Fruit fly (Drosophila melanogaster) whole organism, embryonic: ENCODE measurements around the gene BOD1.

Source experiments
- Atf6 ChIP-seq: fragments of 200-800 bp; sonication (Bioruptor generic); IDR thresholded peaks from 2 replicates; pipeline ENCODE4 v1.3.6; 2022; ENCODE audit warnings: missing biosample characterization, missing genetic modification characterization
- Bteb2 ChIP-seq: fragments of 200-800 bp; sonication (Bioruptor generic); optimal IDR thresholded peaks from 2 replicates; lab custom pipeline; 2016; ENCODE audit warnings: missing biosample characterization, missing genetic modification characterization
- CG10209 ChIP-seq: fragments of 200-800 bp; sonication (Bioruptor generic); optimal IDR thresholded peaks from 3 replicates; lab custom pipeline; 2017; ENCODE audit warnings: missing biosample characterization, mild to moderate bottlenecking, missing genetic modification characterization, missing genetic modification reagents
- CG11085 ChIP-seq: fragments of 200-800 bp; sonication (Bioruptor generic); IDR thresholded peaks from 2 replicates; pipeline ENCODE4 v1.3.6; 2022; ENCODE audit warnings: missing biosample characterization, missing genetic modification characterization
- CG12942 ChIP-seq: fragments of 200-800 bp; sonication (Bioruptor generic); optimal IDR thresholded peaks from 3 replicates; lab custom pipeline; 2016; ENCODE audit warnings: missing biosample characterization, missing genetic modification characterization
- CG13123 ChIP-seq: fragments of 200-800 bp; sonication (Bioruptor generic); optimal IDR thresholded peaks from 2 replicates; lab custom pipeline; 2016; ENCODE audit warnings: missing biosample characterization, missing genetic modification characterization
- CG13424 ChIP-seq: fragments of 200-800 bp; sonication (Bioruptor generic); optimal IDR thresholded peaks from 2 replicates; lab custom pipeline; 2019; ENCODE audit warnings: missing biosample characterization, mild to moderate bottlenecking, missing genetic modification characterization, moderate library complexity
- CG14860 ChIP-seq: fragments of 200-800 bp; sonication (Bioruptor generic); IDR thresholded peaks from 3 replicates; pipeline ENCODE4 v1.3.6; 2022; ENCODE audit warnings: missing biosample characterization, missing genetic modification characterization; ENCODE audit not compliant: partially characterized antibody
- CG15601 ChIP-seq: fragments of 200-800 bp; sonication (Bioruptor generic); optimal IDR thresholded peaks from 3 replicates; lab custom pipeline; 2019; ENCODE audit warnings: missing biosample characterization, mild to moderate bottlenecking, missing genetic modification characterization, moderate library complexity
- CG1792 ChIP-seq: fragments of 200-800 bp; sonication (Bioruptor generic); optimal IDR thresholded peaks from 2 replicates; lab custom pipeline; 2016; ENCODE audit warnings: missing biosample characterization, missing genetic modification characterization
- CG18011 ChIP-seq: fragments of 200-800 bp; sonication (Bioruptor generic); optimal IDR thresholded peaks from 2 replicates; lab custom pipeline; 2017; ENCODE audit warnings: missing biosample characterization, missing genetic modification characterization, mild to moderate bottlenecking, moderate library complexity, missing genotype
- CG30431 ChIP-seq: fragments of 200-800 bp; sonication (Bioruptor generic); optimal IDR thresholded peaks from 2 replicates; lab custom pipeline; 2017; ENCODE audit warnings: missing biosample characterization, missing genetic modification characterization
- CG32532 ChIP-seq: fragments of 200-800 bp; sonication (Bioruptor generic); IDR thresholded peaks from 2 replicates; pipeline ENCODE4 v1.3.6; 2022; ENCODE audit warnings: missing biosample characterization, missing genetic modification characterization
- CG4328 ChIP-seq: fragments of 200-800 bp; sonication (Bioruptor generic); optimal IDR thresholded peaks from 3 replicates; lab custom pipeline; 2017; ENCODE audit warnings: missing biosample characterization, missing genetic modification reagents, missing genetic modification characterization
- CG4617 ChIP-seq: fragments of 200-800 bp; sonication (Bioruptor generic); optimal IDR thresholded peaks from 3 replicates; lab custom pipeline; 2016; ENCODE audit warnings: missing biosample characterization, missing genetic modification characterization, borderline replicate concordance
- CG6689 ChIP-seq: fragments of 200-800 bp; sonication (Bioruptor generic); IDR thresholded peaks from 2 replicates; pipeline ENCODE4 v1.3.6; 2022; ENCODE audit warnings: missing biosample characterization, missing genetic modification characterization
- CG9437 ChIP-seq: fragments of 200-800 bp; sonication (Bioruptor generic); optimal IDR thresholded peaks from 2 replicates; lab custom pipeline; 2018; ENCODE audit warnings: missing biosample characterization, mild to moderate bottlenecking, missing genetic modification characterization
- CG9609 ChIP-seq: fragments of 200-800 bp; sonication (Bioruptor generic); optimal IDR thresholded peaks from 3 replicates; lab custom pipeline; 2016; ENCODE audit warnings: missing biosample characterization, missing genetic modification characterization
- CkIIα-i1 ChIP-seq: fragments of 200-800 bp; sonication (Bioruptor generic); IDR thresholded peaks from 2 replicates; pipeline ENCODE4 v1.3.6; 2022; ENCODE audit warnings: missing biosample characterization, missing genetic modification characterization
- Dref ChIP-seq: fragments of 200-800 bp; sonication (Bioruptor generic); IDR thresholded peaks from 2 replicates; pipeline ENCODE4 v1.3.6; 2022; ENCODE audit warnings: missing biosample characterization, missing genetic modification characterization
- Eip74EF ChIP-seq, 2 experiments: fragments of 200-800 bp in 1 of 2; fragments of >200 bp in 1 of 2; sonication (Bioruptor generic) in 1 of 2; optimal IDR thresholded peaks; 2 replicates each; lab custom pipeline; 2017 to 2019; ENCODE audit warnings: missing biosample characterization in 2 of 2, missing genetic modification characterization in 2 of 2, mild to moderate bottlenecking in 1 of 2, moderate library complexity in 1 of 2
- Fer1 ChIP-seq: fragments of 200-800 bp; sonication (Bioruptor generic); optimal IDR thresholded peaks from 2 replicates; lab custom pipeline; 2017; ENCODE audit warnings: missing biosample characterization, mild to moderate bottlenecking, missing genetic modification characterization
- Hand ChIP-seq: fragments of 200-800 bp; sonication (Bioruptor generic); optimal IDR thresholded peaks from 2 replicates; lab custom pipeline; 2017; ENCODE audit warnings: mild to moderate bottlenecking, missing biosample characterization, missing genetic modification reagents, missing genetic modification characterization
- Hmr ChIP-seq: fragments of 200-800 bp; sonication (Bioruptor generic); optimal IDR thresholded peaks from 3 replicates; lab custom pipeline; 2017; ENCODE audit warnings: mild to moderate bottlenecking, missing biosample characterization, missing genetic modification reagents, missing genetic modification characterization
- MBD-R2 ChIP-seq: fragments of 200-800 bp; sonication (Bioruptor generic); IDR thresholded peaks from 2 replicates; pipeline ENCODE4 v1.3.6; 2022; ENCODE audit warnings: missing biosample characterization, missing genetic modification characterization
- Med ChIP-seq: fragments of 200-800 bp; sonication (Bioruptor generic); peaks from one replicate; lab custom pipeline; 2016; ENCODE audit warnings: missing biosample characterization, missing genetic modification characterization, mild to moderate bottlenecking, inconsistent platforms, moderate library complexity
- Neu2 ChIP-seq: fragments of 200-800 bp; sonication (Bioruptor generic); optimal IDR thresholded peaks from 3 replicates; lab custom pipeline; 2016; ENCODE audit warnings: missing biosample characterization, missing genetic modification characterization, borderline replicate concordance
- Nf-YC ChIP-seq: fragments of 200-800 bp; optimal IDR thresholded peaks from 3 replicates; lab custom pipeline; 2019; ENCODE audit warnings: missing biosample characterization, mild to moderate bottlenecking, missing genetic modification characterization, moderate library complexity
- Opbp ChIP-seq: fragments of 200-800 bp; sonication (Bioruptor generic); IDR thresholded peaks from 3 replicates; pipeline ENCODE4 v1.3.6; 2022; ENCODE audit warnings: missing biosample characterization, missing genetic modification characterization; ENCODE audit not compliant: partially characterized antibody
- Rfx ChIP-seq: fragments of 200-800 bp; sonication (Bioruptor generic); IDR thresholded peaks from 2 replicates; pipeline ENCODE4 v1.3.6; 2022; ENCODE audit warnings: missing biosample characterization, missing genetic modification characterization
- Scr ChIP-seq: fragments of 200-800 bp; sonication (Bioruptor generic); IDR thresholded peaks from 2 replicates; pipeline ENCODE4 v1.3.6; 2022; ENCODE audit warnings: missing biosample characterization, missing genetic modification characterization; ENCODE audit not compliant: partially characterized antibody
- Six4 ChIP-seq: fragments of 200-800 bp; sonication (Bioruptor generic); optimal IDR thresholded peaks from 2 replicates; lab custom pipeline; 2016; ENCODE audit warnings: missing biosample characterization, missing genetic modification characterization
- Sry-β ChIP-seq: fragments of 200-800 bp; sonication (Bioruptor generic); optimal IDR thresholded peaks from 2 replicates; lab custom pipeline; 2018; ENCODE audit warnings: missing biosample characterization, mild to moderate bottlenecking, missing genetic modification characterization, moderate library complexity
- amos ChIP-seq: fragments of 200-800 bp; sonication (Bioruptor generic); IDR thresholded peaks from 2 replicates; pipeline ENCODE4 v1.3.6; 2022; ENCODE audit warnings: missing biosample characterization, missing genetic modification characterization; ENCODE audit not compliant: partially characterized antibody
- bcd ChIP-seq: fragments of 200-800 bp; sonication (Bioruptor generic); optimal IDR thresholded peaks from 2 replicates; lab custom pipeline; 2017; ENCODE audit warnings: missing biosample characterization, mild to moderate bottlenecking, missing genetic modification characterization
- cg ChIP-seq: fragments of 200-800 bp; sonication (Bioruptor generic); optimal IDR thresholded peaks from 3 replicates; lab custom pipeline; 2019; ENCODE audit warnings: missing biosample characterization, mild to moderate bottlenecking, missing genetic modification characterization, moderate library complexity
- chn ChIP-seq: fragments of 200-800 bp; sonication (Bioruptor generic); optimal IDR thresholded peaks from 2 replicates; lab custom pipeline; 2016; ENCODE audit warnings: missing biosample characterization, missing genetic modification characterization
- dysf ChIP-seq: fragments of 200-800 bp; sonication (Bioruptor generic); IDR thresholded peaks from 3 replicates; pipeline ENCODE4 v1.3.6; 2022; ENCODE audit warnings: missing biosample characterization, missing genetic modification characterization
- gce ChIP-seq: fragments of 200-800 bp; sonication (Bioruptor generic); IDR thresholded peaks from 3 replicates; pipeline ENCODE4 v1.3.6; 2022; ENCODE audit warnings: missing biosample characterization, missing genetic modification characterization
- gcm ChIP-seq: fragments of 200-800 bp; sonication (Bioruptor generic); optimal IDR thresholded peaks from 2 replicates; lab custom pipeline; 2019; ENCODE audit warnings: missing biosample characterization, mild to moderate bottlenecking, missing genetic modification characterization, moderate library complexity
- grn ChIP-seq: fragments of 200-800 bp; sonication (Bioruptor generic); optimal IDR thresholded peaks from 3 replicates; lab custom pipeline; 2017; ENCODE audit warnings: missing biosample characterization, missing genetic modification characterization
- gro ChIP-seq: fragments of 200-800 bp; sonication (Bioruptor generic); optimal IDR thresholded peaks from 2 replicates; lab custom pipeline; 2016; ENCODE audit warnings: missing biosample characterization, missing genetic modification characterization
- her ChIP-seq: fragments of 200-800 bp; sonication (Bioruptor generic); optimal IDR thresholded peaks from 2 replicates; lab custom pipeline; 2016; ENCODE audit warnings: missing biosample characterization, missing genetic modification characterization
- lilli ChIP-seq: fragments of 200-800 bp; sonication (Bioruptor generic); optimal IDR thresholded peaks from 3 replicates; lab custom pipeline; 2016; ENCODE audit warnings: missing biosample characterization, missing genetic modification characterization
- nerfin-1 ChIP-seq: fragments of 200-800 bp; sonication (Bioruptor generic); optimal IDR thresholded peaks from 3 replicates; lab custom pipeline; 2019; ENCODE audit warnings: missing biosample characterization, mild to moderate bottlenecking, missing genetic modification characterization, moderate library complexity
- org-1 ChIP-seq: fragments of 200-800 bp; sonication (Bioruptor generic); optimal IDR thresholded peaks from 2 replicates; lab custom pipeline; 2017; ENCODE audit warnings: missing biosample characterization, missing genetic modification characterization
- pho ChIP-seq: fragments of 200-800 bp; sonication (Bioruptor generic); optimal IDR thresholded peaks from 2 replicates; lab custom pipeline; 2016; ENCODE audit warnings: missing biosample characterization, missing genetic modification characterization
- pzg ChIP-seq: fragments of 200-800 bp; sonication (Bioruptor generic); optimal IDR thresholded peaks from 3 replicates; lab custom pipeline; 2018; ENCODE audit warnings: missing biosample characterization, mild to moderate bottlenecking, missing genetic modification characterization, moderate library complexity
- tx ChIP-seq: fragments of 200-800 bp; sonication (Bioruptor generic); optimal IDR thresholded peaks from 2 replicates; lab custom pipeline; 2016; ENCODE audit warnings: missing biosample characterization, missing genetic modification characterization
- unpg ChIP-seq: fragments of 200-800 bp; sonication (Bioruptor generic); optimal IDR thresholded peaks from 3 replicates; lab custom pipeline; 2018; ENCODE audit warnings: missing biosample characterization, mild to moderate bottlenecking, missing genetic modification characterization, moderate library complexity

The BOD1 gene

dm6 chr3R:27948421-27948906 lies 10.4 kb downstream of the BOD1 start, which contains the start of gene Gp93 (continued):
- TF ChIP-seq tx (GFP tag; lab: Kevin White, UChicago) (peak; percentile 35), Med (GFP tag; lab: Kevin White, UChicago) (peak; percentile 89), Hmr (GFP tag; lab: Kevin White, UChicago) (no peak), Fer1 (GFP tag; lab: Kevin White, UChicago) (peak; percentile 39), CG9437 (GFP tag; lab: Kevin White, UChicago) (peak; percentile 31), pzg (peak; percentile 48), Dref (peak; percentile 19; the same call in 1 of the 2 replicates), CkIIα-i1 (no peak), Hand (peak; percentile 19), gce (GFP tag; lab: Robert Waterston, UW) (0 out of 3 replicates have a peak, but pooled peaks have one; percentile 36), Six4 (GFP tag; lab: Kevin White, UChicago) (peak; percentile 51), CG18011 (GFP tag; lab: Kevin White, UChicago) (peak; percentile 12), CG10209 (GFP tag; lab: Kevin White, UChicago) (no peak), bcd (GFP tag; lab: Kevin White, UChicago) (peak; percentile 38), CG1792 (GFP tag; lab: Kevin White, UChicago) (no peak), Bteb2 (GFP tag; lab: Kevin White, UChicago) (peak; percentile 48), her (GFP tag; lab: Kevin White, UChicago) (peak; percentile 18), grn (GFP tag; lab: Kevin White, UChicago) (no peak), org-1 (GFP tag; lab: Kevin White, UChicago) (peak; percentile 2), CG4328 (GFP tag; lab: Kevin White, UChicago) (peak; percentile 45), CG9609 (no peak), Neu2 (no peak), cg (no peak), Opbp (GFP tag; lab: Robert Waterston, UW) (peak; percentile 56; the same call in 1 of the 3 replicates), amos (GFP tag; lab: Robert Waterston, UW) (peak; percentile 55; the same call in 1 of the 2 replicates), Atf6 (peak; percentile 62; the same call in 1 of the 2 replicates), CG13123 (peak; percentile 11), CG11085 (GFP tag; lab: Robert Waterston, UW) (peak; percentile 56), unpg (GFP tag; lab: Kevin White, UChicago) (peak; percentile 59), CG4617 (GFP tag; lab: Kevin White, UChicago) (peak; percentile 6), nerfin-1 (tag; lab: Kevin White, UChicago) (no peak), Nf-YC (no peak), pho (GFP tag; lab: Kevin White, UChicago) (peak; percentile 15), CG13424 (tag; lab: Kevin White, UChicago) (peak; percentile 69), CG15601 (tag; lab: Kevin White, UChicago) (no peak), Sry-β (GFP tag; lab: Kevin White, UChicago) (no peak), Rfx (peak; percentile 80), dysf (GFP tag; lab: Robert Waterston, UW) (peak; percentile 72), CG30431 (GFP tag; lab: Kevin White, UChicago) (peak; percentile 29), CG12942 (peak; percentile 49), gro (GFP tag; lab: Kevin White, UChicago) (no peak), chn (peak; percentile 2), MBD-R2 (peak; percentile 48), CG32532 (peak; percentile 80), Scr (GFP tag; lab: Robert Waterston, UW) (peak; percentile 30; the same call in 1 of the 2 replicates), CG14860 (GFP tag; lab: Robert Waterston, UW) (no peak), lilli (GFP tag; lab: Kevin White, UChicago) (peak; percentile 66), CG6689 (GFP tag; lab: Robert Waterston, UW) (peak; percentile 70), gcm (no peak), Eip74EF (GFP tag; optimal IDR thresholded peaks at IDR 0.05; lab: Kevin White, UChicago) (no peak)
